Fruit fly (Drosophila melanogaster) whole organism, pupa: ENCODE data around the gene CG31191.
A peak's percentile ranks its signal among the peaks of the same experiment; 100 is the strongest.

ENCODE experiments used
- CG10348 ChIP-seq: fragments of 200-800 bp; sonication (Bioruptor generic); IDR thresholded peaks from 2 replicates; pipeline ENCODE4 v1.3.6; 2022; ENCODE audit warnings: missing biosample characterization, missing genetic modification characterization
- CG12605 ChIP-seq: fragments of 200-800 bp; sonication (Bioruptor generic); IDR thresholded peaks from 2 replicates; pipeline ENCODE4 v1.3.6; 2022; ENCODE audit warnings: missing biosample characterization, missing genetic modification characterization
- CG13204 ChIP-seq: fragments of 200-800 bp; sonication (Bioruptor generic); optimal IDR thresholded peaks from 2 replicates; lab custom pipeline; 2018; ENCODE audit warnings: missing biosample characterization, mild to moderate bottlenecking, missing genetic modification characterization, moderate library complexity
- CG14655 ChIP-seq: fragments of 200-800 bp; sonication (Bioruptor generic); optimal IDR thresholded peaks from 3 replicates; lab custom pipeline; 2017; ENCODE audit warnings: mild to moderate bottlenecking, missing biosample characterization, missing genetic modification reagents, missing genetic modification characterization
- CG15710 ChIP-seq: fragments of 200-800 bp; sonication (Bioruptor generic); optimal IDR thresholded peaks from 2 replicates; lab custom pipeline; 2018; ENCODE audit warnings: missing biosample characterization, mild to moderate bottlenecking, missing genetic modification characterization, moderate library complexity
- CG17806 ChIP-seq: fragments of 200-800 bp; sonication (Bioruptor generic); optimal IDR thresholded peaks from 2 replicates; lab custom pipeline; 2018; ENCODE audit warnings: missing biosample characterization, mild to moderate bottlenecking, missing genetic modification characterization, moderate library complexity
- CG32121 ChIP-seq: fragments of 200-800 bp; sonication (Bioruptor generic); IDR thresholded peaks from 2 replicates; pipeline ENCODE4 v1.3.6; 2022; ENCODE audit warnings: missing biosample characterization, missing genetic modification characterization
- CG34367 ChIP-seq: fragments of 200-800 bp; sonication (Bioruptor generic); optimal IDR thresholded peaks from 2 replicates; lab custom pipeline; 2018; ENCODE audit warnings: missing biosample characterization, mild to moderate bottlenecking, missing genetic modification characterization
- CG4496 ChIP-seq: fragments of 200-800 bp; sonication (Bioruptor generic); IDR thresholded peaks from 3 replicates; pipeline ENCODE4 v1.3.6; 2022; ENCODE audit warnings: missing biosample characterization, missing genetic modification characterization
- CG8159 ChIP-seq: fragments of 200-800 bp; sonication (Bioruptor generic); optimal IDR thresholded peaks from 3 replicates; lab custom pipeline; 2018; ENCODE audit warnings: missing biosample characterization, mild to moderate bottlenecking, missing genetic modification characterization, moderate library complexity
- CG8301 ChIP-seq: fragments of 200-800 bp; sonication (Bioruptor generic); optimal IDR thresholded peaks from 2 replicates; lab custom pipeline; 2018; ENCODE audit warnings: missing biosample characterization, mild to moderate bottlenecking, missing genetic modification characterization
- CG9948 ChIP-seq: fragments of 200-800 bp; sonication (Bioruptor generic); optimal IDR thresholded peaks from 2 replicates; lab custom pipeline; 2018; ENCODE audit warnings: missing biosample characterization, mild to moderate bottlenecking, missing genetic modification characterization, moderate library complexity
- D1 ChIP-seq: fragments of 200-800 bp; sonication (Bioruptor generic); optimal IDR thresholded peaks from 2 replicates; lab custom pipeline; 2018; ENCODE audit warnings: missing biosample characterization, mild to moderate bottlenecking, missing genetic modification characterization, moderate library complexity
- EcR ChIP-seq: fragments of 200-800 bp; sonication (Bioruptor generic); optimal IDR thresholded peaks from 3 replicates; lab custom pipeline; 2019; ENCODE audit warnings: missing biosample characterization, missing genetic modification characterization, mild to moderate bottlenecking, moderate library complexity, missing genetic modification reagents
- Ets98B ChIP-seq: fragments of 200-800 bp; sonication (Bioruptor generic); IDR thresholded peaks from 2 replicates; pipeline ENCODE4 v1.3.6; 2022; ENCODE audit warnings: missing biosample characterization, missing genetic modification characterization
- Pif1A ChIP-seq: fragments of 200-800 bp; sonication (Bioruptor generic); optimal IDR thresholded peaks from 3 replicates; lab custom pipeline; 2016; ENCODE audit warnings: missing biosample characterization, missing genetic modification characterization
- Pif1B ChIP-seq: fragments of 200-800 bp; sonication (Bioruptor generic); optimal IDR thresholded peaks from 3 replicates; lab custom pipeline; 2016; ENCODE audit warnings: missing biosample characterization, missing genetic modification characterization
- Snoo ChIP-seq: fragments of 200-800 bp; sonication (Bioruptor generic); optimal IDR thresholded peaks from 3 replicates; lab custom pipeline; 2017; ENCODE audit warnings: missing biosample characterization, mild to moderate bottlenecking, missing genetic modification characterization, inconsistent platforms
- fd96Ca ChIP-seq: fragments of 200-800 bp; sonication (Bioruptor generic); IDR thresholded peaks from 3 replicates; pipeline ENCODE4 v1.3.6; 2022; ENCODE audit warnings: missing biosample characterization, missing genetic modification characterization
- gl ChIP-seq: fragments of 200-800 bp; sonication (Bioruptor generic); optimal IDR thresholded peaks from 2 replicates; lab custom pipeline; 2018; ENCODE audit warnings: missing biosample characterization, mild to moderate bottlenecking, missing genetic modification characterization
- rn ChIP-seq: fragments of 200-800 bp; sonication (Bioruptor generic); IDR thresholded peaks from 2 replicates; pipeline ENCODE4 v1.3.6; 2022; ENCODE audit warnings: missing biosample characterization, missing genetic modification characterization

The CG31191 gene

DNA sequence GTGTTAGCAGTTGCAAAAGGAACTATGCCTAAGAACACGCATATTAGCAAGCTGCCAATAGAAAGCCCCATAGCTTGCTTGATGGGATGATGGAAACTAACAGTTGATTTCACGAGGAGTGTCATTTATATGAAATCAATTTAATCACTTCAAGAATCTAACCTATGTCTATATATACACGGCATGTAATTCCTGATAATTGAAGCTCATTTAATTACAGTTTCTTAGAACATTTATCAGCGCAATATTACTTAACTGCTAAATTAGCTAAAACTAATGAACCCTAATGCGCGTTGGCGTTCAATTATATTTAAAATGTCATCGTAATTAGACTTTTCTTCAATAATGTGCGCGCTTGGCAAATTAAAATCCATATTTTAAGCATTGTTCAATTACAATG is 39.9 kb downstream of the CG31191 start, which contains the start of gene TotX:
Gene TotX (minus strand): TSS at position 101 of the 400 bp plus-strand sequence.
- TF ChIP-seq CG34367 = no peak
- TF ChIP-seq rn (GFP tag; lab: Robert Waterston, UW) = no peak
- no peak for TF ChIP-seq gl (tag; lab: Kevin White, UChicago)
- no peak for TF ChIP-seq CG13204
- TF ChIP-seq CG8159 (tag; lab: Kevin White, UChicago) = no peak
- no peak for TF ChIP-seq Pif1B
- no peak for TF ChIP-seq D1
- TF ChIP-seq CG4496 = no peak
- TF ChIP-seq EcR (GFP tag; lab: Kevin White, UChicago) = no peak
- no peak for TF ChIP-seq CG10348 (GFP tag; lab: Robert Waterston, UW)
- TF ChIP-seq CG8301 (tag; lab: Kevin White, UChicago) = no peak
- no peak for TF ChIP-seq CG17806
- TF ChIP-seq Pif1A = no peak
- no peak for TF ChIP-seq CG12605 (GFP tag; lab: Robert Waterston, UW)
- TF ChIP-seq CG32121 = no peak
- TF ChIP-seq CG9948 = no peak
- TF ChIP-seq fd96Ca (GFP tag; lab: Robert Waterston, UW) = no peak
- TF ChIP-seq Ets98B = no peak
- no peak for TF ChIP-seq Snoo (tag; lab: Kevin White, UChicago)
- no peak for TF ChIP-seq CG15710 (tag; lab: Kevin White, UChicago)

DNA sequence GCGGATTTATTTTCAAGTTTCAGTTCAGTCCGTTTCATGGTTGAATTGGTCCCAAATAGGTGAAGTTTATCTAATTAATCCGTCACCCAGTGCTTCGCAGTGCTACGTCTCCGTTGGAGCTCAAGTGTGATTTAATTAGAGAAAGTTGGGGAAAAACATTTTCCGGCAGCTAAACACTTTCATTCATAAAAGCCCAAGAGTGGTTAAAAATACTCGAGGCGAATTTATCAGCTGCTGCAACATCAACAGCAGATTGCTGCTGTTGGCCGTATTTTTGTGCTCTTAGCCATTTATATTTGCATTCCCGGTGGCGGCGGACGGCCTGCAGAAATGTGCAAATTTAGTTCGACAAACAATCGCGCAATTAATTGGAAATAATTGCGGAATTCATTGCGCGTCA is 43.7 kb downstream of the CG31191 start, which contains the start of gene Grik:
Gene Grik (plus strand): TSS at position 301 of the 400 bp plus-strand sequence.
- TF ChIP-seq Snoo (tag; lab: Kevin White, UChicago) = no peak
- TF ChIP-seq CG12605 (GFP tag; lab: Robert Waterston, UW) = no peak

- TF ChIP-seq CG12605 (GFP tag; lab: Robert Waterston, UW) (0 out of 2 replicates have a peak, but pooled peaks have one; percentile 10), CG8301 (tag; lab: Kevin White, UChicago) (no peak)
Observed at dm6 chr3R:20897128-20897527, 48.2 kb downstream of the CG31191 start, which contains the start of gene Ktl. TSS of gene Ktl (minus strand) at chr3R:20897320.

dm6 chr3R:20891495-20891894 is 53.8 kb downstream of the CG31191 start:
- TF ChIP-seq CG17806 (no peak), CG8301 (tag; lab: Kevin White, UChicago) (no peak), Pif1A (no peak), CG34367 (no peak), CG15710 (tag; lab: Kevin White, UChicago) (no peak)

DNA sequence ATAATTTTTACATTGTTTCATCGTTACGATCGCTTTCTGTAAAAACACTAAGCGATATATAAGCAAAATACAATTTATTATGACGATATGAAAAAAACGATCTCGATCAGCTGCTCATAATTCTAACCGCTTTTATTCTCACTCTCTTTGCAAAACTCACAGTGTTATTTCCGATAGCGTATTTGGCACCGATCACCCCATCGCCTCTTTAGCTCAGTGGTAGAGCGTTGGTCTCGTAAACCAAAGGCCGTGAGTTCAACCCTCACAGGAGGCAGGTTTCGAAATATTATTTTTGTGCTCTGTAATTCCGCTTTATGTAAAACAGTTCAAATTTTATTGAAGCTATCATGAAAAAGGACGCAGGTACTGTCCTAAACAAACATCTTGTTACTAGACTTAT is 54.4 kb downstream of the CG31191 start:
- TF ChIP-seq EcR (GFP tag; lab: Kevin White, UChicago) = no peak
- TF ChIP-seq CG12605 (GFP tag; lab: Robert Waterston, UW) = no peak
- TF ChIP-seq CG34367 = no peak
- no peak for TF ChIP-seq CG13204
- no peak for TF ChIP-seq CG4496
- TF ChIP-seq Ets98B = no peak

dm6 chr3R:20890505-20890904 is 54.8 kb downstream of the CG31191 start:
- TF ChIP-seq CG9948 (no peak), CG8301 (tag; lab: Kevin White, UChicago) (no peak), Pif1A (no peak)
- TF ChIP-seq, all 21 proteins: peak for 0

DNA sequence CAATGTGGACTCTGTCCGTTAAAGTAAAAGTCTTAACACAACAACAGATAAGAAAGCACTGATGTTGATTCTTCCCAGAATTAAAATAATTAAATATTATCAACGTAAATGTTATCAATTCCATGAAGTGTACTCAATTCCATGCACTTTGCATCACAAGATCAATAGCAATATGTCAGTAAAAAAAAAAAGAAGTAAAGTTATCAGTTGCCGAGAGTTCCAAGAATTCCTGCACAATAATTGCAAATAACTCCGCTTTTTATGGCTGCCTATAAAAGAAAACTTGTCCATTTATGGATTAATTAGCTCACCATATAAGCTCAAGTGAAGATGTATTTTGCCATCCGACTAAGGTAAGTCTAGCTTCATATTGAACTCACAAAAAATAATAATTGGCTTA is 67.9 kb downstream of the CG31191 start, which contains the start of gene TotZ:
Gene TotZ (plus strand): TSS at position 301 of the 400 bp plus-strand sequence.
- TF ChIP-seq Pif1A (no peak), EcR (GFP tag; lab: Kevin White, UChicago) (no peak), CG14655 (GFP tag; lab: Kevin White, UChicago) (no peak)

dm6 chr3R:20876680-20877079 is 68.7 kb downstream of the CG31191 start:
- no peak for TF ChIP-seq gl (tag; lab: Kevin White, UChicago)
- no peak for TF ChIP-seq CG8301 (tag; lab: Kevin White, UChicago)
- TF ChIP-seq CG32121 = no peak
- no peak for TF ChIP-seq CG13204
- TF ChIP-seq CG8159 (tag; lab: Kevin White, UChicago) = no peak
- no peak for TF ChIP-seq CG34367
- no peak for TF ChIP-seq CG15710 (tag; lab: Kevin White, UChicago)
- no peak for TF ChIP-seq CG9948
- no peak for TF ChIP-seq rn (GFP tag; lab: Robert Waterston, UW)
- no peak for TF ChIP-seq D1
- TF ChIP-seq Snoo (tag; lab: Kevin White, UChicago) = no peak
- no peak for TF ChIP-seq CG14655 (GFP tag; lab: Kevin White, UChicago)
- TF ChIP-seq CG4496 = no peak
- no peak for TF ChIP-seq CG17806
- TF ChIP-seq Pif1A = no peak
- TF ChIP-seq CG12605 (GFP tag; lab: Robert Waterston, UW) = no peak
- no peak for TF ChIP-seq CG10348 (GFP tag; lab: Robert Waterston, UW)
